Fruit fly (Drosophila melanogaster) whole organism, embryonic: ENCODE results near the gene scu.

Source experiments
- Fer2 ChIP-seq: fragments of 200-800 bp; sonication (Bioruptor generic); optimal IDR thresholded peaks from 2 replicates; lab custom pipeline; 2018; ENCODE audit warnings: missing biosample characterization, mild to moderate bottlenecking, missing genetic modification characterization, moderate library complexity
- Poxn ChIP-seq: fragments of 200-800 bp; sonication (Bioruptor generic); IDR thresholded peaks from 2 replicates; pipeline ENCODE4 v1.3.6; 2022; ENCODE audit warnings: missing biosample characterization, missing genetic modification characterization
- TFAM ChIP-seq: fragments of 200-800 bp; sonication (Bioruptor generic); optimal IDR thresholded peaks from 2 replicates; lab custom pipeline; 2017; ENCODE audit warnings: missing biosample characterization, missing genetic modification characterization, inconsistent platforms
- chinmo ChIP-seq: fragments of 200-800 bp; sonication (Bioruptor generic); IDR thresholded peaks from 4 replicates; pipeline ENCODE4 v1.3.6; 2022; ENCODE audit warnings: missing biosample characterization, missing genetic modification characterization; ENCODE audit not compliant: partially characterized antibody
- crol ChIP-seq: fragments of 200-800 bp; sonication (Bioruptor generic); IDR thresholded peaks from 2 replicates; pipeline ENCODE4 v1.3.6; 2022; ENCODE audit warnings: missing biosample characterization, missing genetic modification characterization
- ems ChIP-seq: fragments of 200-800 bp; sonication (Bioruptor generic); optimal IDR thresholded peaks from 3 replicates; lab custom pipeline; 2016; ENCODE audit warnings: missing biosample characterization, missing genetic modification characterization
- schlank ChIP-seq: fragments of 200-800 bp; sonication (Bioruptor generic); optimal IDR thresholded peaks from 2 replicates; lab custom pipeline; 2018; ENCODE audit warnings: missing biosample characterization, mild to moderate bottlenecking, missing genetic modification characterization
- vvl ChIP-seq: fragments of 200-800 bp; sonication (Bioruptor generic); IDR thresholded peaks from 2 replicates; pipeline ENCODE4 v1.3.6; 2022; ENCODE audit warnings: missing biosample characterization, missing genetic modification characterization

DNA sequence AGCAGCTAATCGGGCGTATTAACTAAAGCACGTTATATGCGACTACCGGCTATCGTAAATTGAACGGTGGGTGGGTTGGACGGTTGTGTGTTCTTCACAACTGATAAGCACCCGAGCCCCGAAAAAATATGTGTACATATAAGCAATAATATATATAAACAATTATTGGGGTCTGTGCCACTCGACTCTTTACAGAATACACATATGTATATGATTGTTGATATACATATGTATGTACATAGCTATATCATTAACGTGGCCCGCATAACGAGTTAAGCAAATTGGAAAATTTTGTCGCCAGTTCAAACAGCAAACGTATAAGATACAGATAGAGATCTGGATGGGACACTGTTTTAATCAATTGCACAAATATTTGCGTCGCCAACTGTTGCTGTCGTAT, 8.4 kb upstream of the scu start:
- peak; percentile 28 for TF ChIP-seq schlank (tag; lab: Kevin White, UChicago)
- TF ChIP-seq vvl (GFP tag; lab: Robert Waterston, UW), result no peak
- TF ChIP-seq TFAM (GFP tag; lab: Kevin White, UChicago), result no peak
- TF ChIP-seq crol (GFP tag; lab: Robert Waterston, UW), result no peak
- TF ChIP-seq Poxn (GFP tag; lab: Robert Waterston, UW), result no peak
- no peak for TF ChIP-seq chinmo (GFP tag; lab: Robert Waterston, UW)
- no peak for TF ChIP-seq Fer2 (tag; lab: Kevin White, UChicago)
- TF ChIP-seq ems (GFP tag; lab: Kevin White, UChicago), result no peak
